Worm (Caenorhabditis elegans) whole organism, young adult: ENCODE results near the gene rpb-11.
A peak's percentile ranks its signal among the peaks of the same experiment; 100 is the strongest.

ENCODE experiments used
- D2030.7 ChIP-seq: fragments of 200-800 bp; sonication (Bioruptor generic); IDR thresholded peaks from 2 replicates; pipeline ENCODE4 v1.3.6; 2022; ENCODE audit warnings: missing genetic modification reagents, missing genetic modification characterization, missing compliant biosample characterization
- F37B4.10 ChIP-seq: fragments of 200-800 bp; sonication (Bioruptor generic); IDR thresholded peaks from 2 replicates; pipeline ENCODE4 v1.3.6; 2022; ENCODE audit warnings: missing genetic modification characterization, missing compliant biosample characterization
- F49E8.2 ChIP-seq: sonication (generic microtip); optimal IDR thresholded peaks from 3 replicates; lab custom pipeline; 2017; ENCODE audit warnings: missing genetic modification characterization, mild to moderate bottlenecking, missing compliant biosample characterization, antibody characterized with exemption, moderate library complexity; ENCODE audit not compliant: insufficient read depth
- F57C9.4 ChIP-seq: sonication (generic microtip); optimal IDR thresholded peaks from 2 replicates; lab custom pipeline; 2017; ENCODE audit warnings: mild to moderate bottlenecking, missing genetic modification characterization, missing compliant biosample characterization
- K12H6.12 ChIP-seq: fragments of 200-800 bp; sonication (Bioruptor generic); optimal IDR thresholded peaks from 2 replicates; lab custom pipeline; 2018; ENCODE audit warnings: mild to moderate bottlenecking, missing genetic modification characterization, missing compliant biosample characterization
- Y53F4B.3 ChIP-seq: fragments of 200-800 bp; sonication (Bioruptor generic); IDR thresholded peaks from 2 replicates; pipeline ENCODE4 v1.3.6; 2022; ENCODE audit warnings: missing genetic modification reagents, missing genetic modification characterization, missing compliant biosample characterization
- Y56A3A.18 ChIP-seq: fragments of 200-800 bp; sonication (Bioruptor generic); IDR thresholded peaks from 2 replicates; pipeline ENCODE4 v1.3.6; 2022; ENCODE audit warnings: missing genetic modification reagents, missing genetic modification characterization, missing compliant biosample characterization
- Y67H2A.10 ChIP-seq: fragments of 200-800 bp; sonication (Bioruptor generic); conservative IDR thresholded peaks from 2 replicates; pipeline ENCODE4 v1.3.6; 2022; ENCODE audit warnings: missing genetic modification reagents, missing genetic modification characterization, missing compliant biosample characterization
- Y79H2A.3 ChIP-seq: fragments of 200-800 bp; sonication (Bioruptor generic); conservative IDR thresholded peaks from 2 replicates; pipeline ENCODE4 v1.3.6; 2022; ENCODE audit warnings: missing genetic modification reagents, missing genetic modification characterization, missing compliant biosample characterization
- aptf-2 ChIP-seq: fragments of 200-800 bp; sonication (Bioruptor generic); conservative IDR thresholded peaks from 2 replicates; pipeline ENCODE4 v1.3.6; 2022; ENCODE audit warnings: missing genetic modification reagents, missing genetic modification characterization, missing compliant biosample characterization
- attf-5 ChIP-seq: fragments of 200-800 bp; sonication (Bioruptor generic); optimal IDR thresholded peaks from 2 replicates; lab custom pipeline; 2018; ENCODE audit warnings: mild to moderate bottlenecking, missing genetic modification characterization, missing compliant biosample characterization
- bed-1 ChIP-seq: fragments of 200-800 bp; sonication (Bioruptor generic); IDR thresholded peaks from 2 replicates; pipeline ENCODE4 v1.3.6; 2022; ENCODE audit warnings: missing genetic modification reagents, missing genetic modification characterization, missing compliant biosample characterization
- ccch-3 ChIP-seq: fragments of 200-800 bp; sonication (Bioruptor generic); optimal IDR thresholded peaks from 2 replicates; lab custom pipeline; 2018; ENCODE audit warnings: mild to moderate bottlenecking, missing genetic modification characterization, missing compliant biosample characterization
- cebp-1 ChIP-seq, 2 experiments: fragments of 200-800 bp in 1 of 2; sonication (Bioruptor generic) in 1 of 2; sonication (generic microtip) in 1 of 2; IDR thresholded peaks in 1 of 2; optimal IDR thresholded peaks in 1 of 2; 2 replicates each; pipeline versions ENCODE4 v1.3.6 to Lab custom; 2017 to 2022; ENCODE audit warnings: missing compliant biosample characterization in 2 of 2, missing genetic modification characterization in 2 of 2, mild to moderate bottlenecking in 1 of 2, missing genetic modification reagents in 1 of 2, moderate library complexity in 1 of 2
- cebp-2 ChIP-seq: fragments of 200-800 bp; sonication (Bioruptor generic); IDR thresholded peaks from 2 replicates; pipeline ENCODE4 v1.3.6; 2022; ENCODE audit warnings: missing genetic modification characterization, missing compliant biosample characterization
- ceh-40 ChIP-seq: fragments of 200-800 bp; sonication (Bioruptor generic); IDR thresholded peaks from 2 replicates; pipeline ENCODE4 v1.3.6; 2022; ENCODE audit warnings: missing genetic modification characterization, missing compliant biosample characterization
- ceh-79 ChIP-seq: sonication (generic microtip); optimal IDR thresholded peaks from 2 replicates; lab custom pipeline; 2017; ENCODE audit warnings: mild to moderate bottlenecking, missing genetic modification characterization, missing compliant biosample characterization
- chd-7 ChIP-seq: sonication (generic microtip); optimal IDR thresholded peaks from 2 replicates; lab custom pipeline; 2016; ENCODE audit warnings: mild to moderate bottlenecking, missing genetic modification characterization, moderate library complexity, missing compliant biosample characterization
- die-1 ChIP-seq: sonication (generic microtip); optimal IDR thresholded peaks from 2 replicates; lab custom pipeline; 2016; ENCODE audit warnings: missing genotype, mild to moderate bottlenecking, missing genetic modification characterization, missing compliant biosample characterization
- dpff-1 ChIP-seq: sonication (generic microtip); optimal IDR thresholded peaks from 2 replicates; lab custom pipeline; 2017; ENCODE audit warnings: mild to moderate bottlenecking, missing genetic modification characterization, missing compliant biosample characterization
- efl-1 ChIP-seq: fragments of 150-350 bp; optimal IDR thresholded peaks from 2 replicates; lab custom pipeline; 2014; ENCODE audit warnings: missing biosample characterization, missing genetic modification reagents, missing genetic modification characterization
- egrh-3 ChIP-seq: fragments of 200-800 bp; sonication (Bioruptor generic); IDR thresholded peaks from 2 replicates; pipeline ENCODE4 v1.3.6; 2022; ENCODE audit warnings: missing genetic modification reagents, missing genetic modification characterization, missing compliant biosample characterization
- ekl-4 ChIP-seq: fragments of 200-800 bp; sonication (Bioruptor generic); IDR thresholded peaks from 2 replicates; pipeline ENCODE4 v1.3.6; 2022; ENCODE audit warnings: missing genetic modification reagents, missing genetic modification characterization, missing compliant biosample characterization
- ets-4 ChIP-seq: fragments of 200-800 bp; sonication (Bioruptor generic); optimal IDR thresholded peaks from 2 replicates; lab custom pipeline; 2018; ENCODE audit warnings: mild to moderate bottlenecking, missing genetic modification characterization, missing compliant biosample characterization
- fkh-3 ChIP-seq: sonication (generic microtip); optimal IDR thresholded peaks from 2 replicates; lab custom pipeline; 2016; ENCODE audit warnings: mild to moderate bottlenecking, missing genetic modification characterization, missing compliant biosample characterization
- gei-17 ChIP-seq: fragments of 200-800 bp; sonication (Bioruptor generic); optimal IDR thresholded peaks from 2 replicates; lab custom pipeline; 2018; ENCODE audit warnings: mild to moderate bottlenecking, missing genetic modification characterization, missing compliant biosample characterization
- hlh-12 ChIP-seq: sonication (generic microtip); optimal IDR thresholded peaks from 2 replicates; lab custom pipeline; 2016; ENCODE audit warnings: missing genetic modification characterization, missing compliant biosample characterization
- hrde-1 ChIP-seq: sonication (generic microtip); optimal IDR thresholded peaks from 2 replicates; lab custom pipeline; 2016; ENCODE audit warnings: missing genetic modification characterization, mild to moderate bottlenecking, missing compliant biosample characterization, moderate library complexity, missing genotype, missing genetic modification reagents, borderline replicate concordance
- mel-28 ChIP-seq: sonication (generic microtip); optimal IDR thresholded peaks from 2 replicates; lab custom pipeline; 2016; ENCODE audit warnings: borderline replicate concordance, mild to moderate bottlenecking, missing genetic modification characterization, missing compliant biosample characterization
- nfyb-1 ChIP-seq: fragments of 200-800 bp; sonication (Bioruptor generic); IDR thresholded peaks from 2 replicates; pipeline ENCODE4 v1.3.6; 2022; ENCODE audit warnings: missing genetic modification reagents, missing genetic modification characterization, missing compliant biosample characterization
- nhr-179 ChIP-seq: sonication (generic microtip); optimal IDR thresholded peaks from 2 replicates; lab custom pipeline; 2016; ENCODE audit warnings: mild to moderate bottlenecking, missing genetic modification characterization, missing compliant biosample characterization
- nhr-80 ChIP-seq: sonication (generic microtip); optimal IDR thresholded peaks from 2 replicates; lab custom pipeline; 2016; ENCODE audit warnings: missing genetic modification characterization, missing compliant biosample characterization
- nhr-90 ChIP-seq: sonication (generic microtip); optimal IDR thresholded peaks from 2 replicates; lab custom pipeline; 2016; ENCODE audit warnings: missing genotype, mild to moderate bottlenecking, missing genetic modification characterization, missing compliant biosample characterization
- rcor-1 ChIP-seq: fragments of 200-800 bp; sonication (Bioruptor generic); IDR thresholded peaks from 2 replicates; pipeline ENCODE4 v1.3.6; 2022; ENCODE audit warnings: missing genetic modification reagents, missing genetic modification characterization, missing compliant biosample characterization
- rec-8 ChIP-seq, 2 experiments: sonication (generic microtip); optimal IDR thresholded peaks; 2 replicates each; lab custom pipeline; 2016; ENCODE audit warnings: mild to moderate bottlenecking in 2 of 2, missing genetic modification characterization in 2 of 2, missing genetic modification reagents in 2 of 2, missing genotype in 2 of 2, missing biosample characterization in 1 of 2, missing compliant biosample characterization in 1 of 2, moderate library complexity in 1 of 2
- rpc-1 ChIP-seq, 2 experiments: fragments of 150-350 bp in 1 of 2; sonication (generic microtip) in 1 of 2; optimal IDR thresholded peaks; 2 replicates each; lab custom pipeline; 2014 to 2018; ENCODE audit warnings: missing biosample characterization in 1 of 2, missing genetic modification characterization in 1 of 2, missing genetic modification reagents in 1 of 2, missing genotype in 1 of 2
- snpc-1.1 ChIP-seq: sonication (generic microtip); optimal IDR thresholded peaks from 2 replicates; lab custom pipeline; 2017; ENCODE audit warnings: missing genetic modification characterization, mild to moderate bottlenecking, missing compliant biosample characterization, antibody characterized with exemption, moderate library complexity, missing genotype, missing genetic modification reagents; ENCODE audit not compliant: insufficient read depth
- snpc-4 ChIP-seq, 5 experiments: fragments of 150-350 bp in 1 of 5; sonication (generic microtip) in 4 of 5; optimal IDR thresholded peaks; 2 replicates each; lab custom pipeline; 2014 to 2018; ENCODE audit warnings: missing genetic modification characterization in 5 of 5, missing biosample characterization in 3 of 5, antibody characterized with exemption in 2 of 5, mild to moderate bottlenecking in 2 of 5, missing compliant biosample characterization in 2 of 5, missing genotype in 2 of 5, moderate library complexity in 2 of 5, missing genetic modification reagents in 1 of 5
- sptf-2 ChIP-seq: fragments of 200-800 bp; sonication (Bioruptor generic); optimal IDR thresholded peaks from 2 replicates; lab custom pipeline; 2018; ENCODE audit warnings: mild to moderate bottlenecking, missing genetic modification characterization, missing compliant biosample characterization
- tbp1 ChIP-seq: fragments of 200-800 bp; sonication (Bioruptor generic); optimal IDR thresholded peaks from 2 replicates; lab custom pipeline; 2018; ENCODE audit warnings: mild to moderate bottlenecking, missing genetic modification characterization, missing compliant biosample characterization
- tbx-9 ChIP-seq: sonication (generic microtip); optimal IDR thresholded peaks from 2 replicates; lab custom pipeline; 2016; ENCODE audit warnings: borderline replicate concordance, missing genetic modification characterization, inconsistent platforms, missing compliant biosample characterization
- unc-62 ChIP-seq: fragments of 150-350 bp; optimal IDR thresholded peaks from 2 replicates; lab custom pipeline; 2014; ENCODE audit warnings: missing biosample characterization, missing genetic modification reagents, missing genetic modification characterization
- zim-3 ChIP-seq: sonication (generic microtip); optimal IDR thresholded peaks from 2 replicates; lab custom pipeline; 2017; ENCODE audit warnings: mild to moderate bottlenecking, missing genetic modification characterization, moderate library complexity, missing compliant biosample characterization
- ztf-22 ChIP-seq: fragments of 200-800 bp; sonication (Bioruptor generic); optimal IDR thresholded peaks from 2 replicates; lab custom pipeline; 2018; ENCODE audit warnings: mild to moderate bottlenecking, missing genetic modification characterization, moderate library complexity, missing compliant biosample characterization
- ztf-3 ChIP-seq: fragments of 200-800 bp; sonication (Bioruptor generic); optimal IDR thresholded peaks from 2 replicates; lab custom pipeline; 2018; ENCODE audit warnings: mild to moderate bottlenecking, missing genetic modification characterization, missing compliant biosample characterization
- ztf-6 ChIP-seq: fragments of 200-800 bp; sonication (Bioruptor generic); IDR thresholded peaks from 2 replicates; pipeline ENCODE4 v1.3.6; 2022; ENCODE audit warnings: missing genetic modification reagents, missing genetic modification characterization, missing compliant biosample characterization

Gene rpb-11

ce11 chrII:14040204-14040842, 19.6 kb upstream of the rpb-11 start (continued):
- TF ChIP-seq Y53F4B.3, result no peak
- TF ChIP-seq nhr-179 (tag; lab: Kevin White, UChicago), result no peak
- no peak for TF ChIP-seq ztf-6 (GFP tag; lab: Robert Waterston, UW)
- no peak for TF ChIP-seq hrde-1 (tag; lab: Kevin White, UChicago)
- TF ChIP-seq fkh-3, result no peak
- peak; percentile 17 for TF ChIP-seq mel-28 (tag; lab: Kevin White, UChicago)
- TF ChIP-seq rpc-1 (optimal IDR thresholded peaks at IDR 0.05; lab: Kevin White, UChicago), result no peak
- no peak for TF ChIP-seq rpc-1 (tag; optimal IDR thresholded peaks at IDR 0.05; lab: Kevin White, UChicago)
- peak; percentile 94 for TF ChIP-seq attf-5 (GFP tag; lab: Kevin White, UChicago)
- TF ChIP-seq die-1, result peak; percentile 57
- TF ChIP-seq ztf-22, result peak; percentile 93
- peak; percentile 96 for TF ChIP-seq K12H6.12
- no peak for TF ChIP-seq Y67H2A.10 (GFP tag; lab: Robert Waterston, UW)
- TF ChIP-seq sptf-2 (GFP tag; lab: Kevin White, UChicago), result no peak
- peak; percentile 99 for TF ChIP-seq nhr-80 (tag; lab: Kevin White, UChicago)
- peak; percentile 82 for TF ChIP-seq egrh-3 (GFP tag; lab: Robert Waterston, UW)
- TF ChIP-seq efl-1 (GFP tag; lab: Kevin White, UChicago), result no peak
- no peak for TF ChIP-seq dpff-1 (tag; lab: Kevin White, UChicago)
- TF ChIP-seq F49E8.2 (tag; lab: Kevin White, UChicago), result no peak
- no peak for TF ChIP-seq ceh-40 (GFP tag; lab: Robert Waterston, UW)
- TF ChIP-seq bed-1 (GFP tag; lab: Robert Waterston, UW), result 0 out of 2 replicates have a peak, but pooled peaks have one; percentile 7
- no peak for TF ChIP-seq ztf-3
- TF ChIP-seq Y79H2A.3 (GFP tag; lab: Robert Waterston, UW), result no peak
- peak; percentile 59 for TF ChIP-seq tbp1 (GFP tag; lab: Kevin White, UChicago)
- no peak for TF ChIP-seq snpc-1.1 (tag; lab: Kevin White, UChicago)
- no peak for TF ChIP-seq zim-3
- no peak for TF ChIP-seq aptf-2 (GFP tag; lab: Robert Waterston, UW)
- no peak for TF ChIP-seq cebp-2 (GFP tag; lab: Robert Waterston, UW)
- TF ChIP-seq ccch-3, result no peak
- TF ChIP-seq ceh-79 (tag; lab: Kevin White, UChicago), result peak; percentile 43
- TF ChIP-seq nfyb-1 (GFP tag; lab: Robert Waterston, UW), result peak; percentile 87
- no peak for TF ChIP-seq D2030.7 (GFP tag; lab: Robert Waterston, UW)
- peak; percentile 25 for TF ChIP-seq snpc-4 (GFP tag; optimal IDR thresholded peaks at IDR 0.05; lab: Kevin White, UChicago)
- TF ChIP-seq snpc-4 (tag; optimal IDR thresholded peaks at IDR 0.05; lab: Kevin White, UChicago), result peak in 3 of 4 experiments; percentile 71 to 87 (median 85)
- TF ChIP-seq tbx-9 (tag; lab: Kevin White, UChicago), result no peak
- peak; percentile 71 for TF ChIP-seq gei-17 (GFP tag; lab: Kevin White, UChicago)
- TF ChIP-seq ekl-4 (GFP tag; lab: Robert Waterston, UW), result peak; percentile 60
- TF ChIP-seq cebp-1 (GFP tag; IDR thresholded peaks at IDR 0.05; lab: Robert Waterston, UW), result peak; percentile 65; the same call in 1 of the 2 replicates
- TF ChIP-seq cebp-1 (tag; optimal IDR thresholded peaks at IDR 0.05; lab: Kevin White, UChicago), result peak; percentile 94
- no peak for TF ChIP-seq hlh-12
- TF ChIP-seq rcor-1, result 0 out of 2 replicates have a peak, but pooled peaks have one; percentile 9
- peak; percentile 96 for TF ChIP-seq chd-7
- TF ChIP-seq ets-4 (GFP tag; lab: Kevin White, UChicago), result no peak
- TF ChIP-seq rec-8 (tag; optimal IDR thresholded peaks at IDR 0.05; lab: Kevin White, UChicago), result no peak
- TF ChIP-seq Y56A3A.18 (GFP tag; lab: Robert Waterston, UW), result no peak
- TF ChIP-seq nhr-90 (tag; lab: Kevin White, UChicago), result peak; percentile 74
- peak; percentile 47 for TF ChIP-seq F57C9.4 (tag; lab: Kevin White, UChicago)
- TF ChIP-seq F37B4.10 (GFP tag; lab: Robert Waterston, UW), result no peak
- TF ChIP-seq unc-62 (GFP tag; lab: Kevin White, UChicago), result no peak
